Fruit fly (Drosophila melanogaster): ENCODE results near the gene Tsp86D.
A peak's percentile ranks its signal among the peaks of the same experiment; 100 is the strongest.

Gene Tsp86D

DNA sequence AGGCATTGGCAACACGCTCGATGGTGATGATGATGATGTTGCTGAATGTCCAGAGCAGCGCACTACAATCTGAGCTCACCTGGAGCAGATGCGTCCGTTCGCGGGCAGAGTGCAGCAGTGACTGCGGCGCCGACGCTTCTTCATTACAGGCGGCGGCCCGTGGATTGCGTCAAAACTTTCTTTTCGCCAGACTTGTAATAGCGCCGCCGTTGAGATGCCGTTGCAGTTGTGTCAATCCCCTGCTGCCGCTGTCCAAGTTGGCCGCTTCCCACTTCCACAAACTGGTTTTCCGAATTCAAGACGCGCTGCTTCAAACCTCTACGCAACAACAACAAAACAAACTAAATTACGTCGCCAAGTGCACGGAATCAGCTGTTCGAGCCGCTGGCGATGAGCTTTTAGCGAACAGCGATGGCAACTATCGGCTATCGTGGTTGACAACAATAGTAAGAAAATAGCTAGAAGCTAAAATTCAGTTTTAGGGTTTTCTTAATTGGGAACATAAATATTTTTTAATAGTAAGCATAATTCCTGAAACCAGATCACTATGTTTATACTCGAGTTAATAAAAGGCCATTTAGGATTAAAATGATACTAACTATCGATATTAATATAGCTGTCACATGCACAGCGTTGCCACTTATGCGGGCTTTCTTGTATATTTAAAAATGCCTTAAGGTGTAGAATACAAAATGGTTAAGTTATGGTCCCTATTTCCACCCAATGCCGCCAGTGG, 13.5 kb downstream of the Tsp86D start, which contains the start of gene Tpc1 (continued):
- no peak for TF ChIP-seq CG1233 (GFP tag; optimal IDR thresholded peaks at IDR 0.05)
- TF ChIP-seq Mad (GFP tag; optimal IDR thresholded peaks at IDR 0.05) = no peak
- peak; percentile 42 for TF ChIP-seq CG7786 (GFP tag; optimal IDR thresholded peaks at IDR 0.05)
- TF ChIP-seq CG13894 (tag; optimal IDR thresholded peaks at IDR 0.05) = peak; percentile 35
- TF ChIP-seq stwl (tag; optimal IDR thresholded peaks at IDR 0.05) = peak; percentile 36
- no peak for TF ChIP-seq h (optimal IDR thresholded peaks at IDR 0.05)
- peak; percentile 13 for TF ChIP-seq CG17385 (GFP tag; optimal IDR thresholded peaks at IDR 0.05)
- TF ChIP-seq sima (GFP tag; optimal IDR thresholded peaks at IDR 0.05) = no peak
- no peak for TF ChIP-seq Fer1 (GFP tag; optimal IDR thresholded peaks at IDR 0.05)
- TF ChIP-seq odd (GFP tag; optimal IDR thresholded peaks at IDR 0.05) = no peak
- peak; percentile 5 for TF ChIP-seq tin (GFP tag; optimal IDR thresholded peaks at IDR 0.05)
- TF ChIP-seq crp (GFP tag; optimal IDR thresholded peaks at IDR 0.05) = peak; percentile 85 to 97
- TF ChIP-seq sd (tag; optimal IDR thresholded peaks at IDR 0.05) = peak; percentile 29
- no peak for TF ChIP-seq CG12236 (GFP tag; optimal IDR thresholded peaks at IDR 0.05)
- peak; percentile 95 for TF ChIP-seq BEAF-32 (GFP tag; optimal IDR thresholded peaks at IDR 0.05)
- no peak for TF ChIP-seq mirr (GFP tag; optimal IDR thresholded peaks at IDR 0.05)
- peak; percentile 23 for TF ChIP-seq YL-1 (GFP tag; optimal IDR thresholded peaks at IDR 0.05)
- TF ChIP-seq CG15696 (tag; optimal IDR thresholded peaks at IDR 0.05) = peak; percentile 26
- TF ChIP-seq en (GFP tag; optimal IDR thresholded peaks at IDR 0.05) = no peak
- TF ChIP-seq Dfd (GFP tag; optimal IDR thresholded peaks at IDR 0.05) = no peak
- TF ChIP-seq gcm2 (GFP tag; optimal IDR thresholded peaks at IDR 0.05) = no peak
- TF ChIP-seq ems (GFP tag; optimal IDR thresholded peaks at IDR 0.05) = peak; percentile 43
- TF ChIP-seq lola (GFP tag; optimal IDR thresholded peaks at IDR 0.05) = peak in 1 of 3 experiments; percentile 29
- no peak for TF ChIP-seq CG9876 (GFP tag; optimal IDR thresholded peaks at IDR 0.05)
- TF ChIP-seq H15 (GFP tag; IDR thresholded peaks at IDR 0.05) = no peak
- no peak for TF ChIP-seq trh (GFP tag; optimal IDR thresholded peaks at IDR 0.05)
- TF ChIP-seq CG18011 (GFP tag; optimal IDR thresholded peaks at IDR 0.05) = no peak
- no peak for TF ChIP-seq CG7987 (GFP tag; optimal IDR thresholded peaks at IDR 0.05)
- TF ChIP-seq CG13296 (GFP tag; optimal IDR thresholded peaks at IDR 0.05) = no peak
- no peak for TF ChIP-seq nerfin-1 (tag; optimal IDR thresholded peaks at IDR 0.05)
- TF ChIP-seq CG3995 (GFP tag; optimal IDR thresholded peaks at IDR 0.05) = peak; percentile 94
- peak; percentile 14 for TF ChIP-seq twi (tag; optimal IDR thresholded peaks at IDR 0.05)
- no peak for TF ChIP-seq toy (GFP tag; IDR thresholded peaks at IDR 0.05)
- peak; percentile 57 for TF ChIP-seq Hsf (GFP tag; optimal IDR thresholded peaks at IDR 0.05)
- no peak for TF ChIP-seq CG1529 (GFP tag; optimal IDR thresholded peaks at IDR 0.05)
- no peak for TF ChIP-seq ken (GFP tag; IDR thresholded peaks at IDR 0.05)
- peak; percentile 73 for TF ChIP-seq Bgb (GFP tag; IDR thresholded peaks at IDR 0.05; ENCODE audit: partially characterized antibody)
- no peak for TF ChIP-seq prd (optimal IDR thresholded peaks at IDR 0.05)
- peak; percentile 29; the same call in 1 of the 3 replicates for TF ChIP-seq prd (GFP tag; IDR thresholded peaks at IDR 0.05)
- TF ChIP-seq HmgZ (tag; optimal IDR thresholded peaks at IDR 0.05) = peak; percentile 71
- TF ChIP-seq emc (GFP tag; optimal IDR thresholded peaks at IDR 0.05) = no peak
- no peak for TF ChIP-seq CG32772 (GFP tag; IDR thresholded peaks at IDR 0.05)
- TF ChIP-seq HmgD (GFP tag; optimal IDR thresholded peaks at IDR 0.05) = no peak
- TF ChIP-seq CG15073 (GFP tag; optimal IDR thresholded peaks at IDR 0.05) = no peak
- no peak for TF ChIP-seq bigmax (GFP tag; optimal IDR thresholded peaks at IDR 0.05)
- TF ChIP-seq CG10654 (GFP tag; optimal IDR thresholded peaks at IDR 0.05) = peak; percentile 7
- peak; percentile 9 for TF ChIP-seq Hmx (GFP tag; optimal IDR thresholded peaks at IDR 0.05)
- TF ChIP-seq wek (GFP tag; optimal IDR thresholded peaks at IDR 0.05) = no peak
- TF ChIP-seq CG33213 (GFP tag; optimal IDR thresholded peaks at IDR 0.05) = peak; percentile 28
- TF ChIP-seq tx (GFP tag; optimal IDR thresholded peaks at IDR 0.05) = peak; percentile 26
- no peak for TF ChIP-seq Lpt (GFP tag; optimal IDR thresholded peaks at IDR 0.05)

Measured in whole organism, embryonic.